Worm (Caenorhabditis elegans) whole organism, L4 larva: ENCODE data around the gene T05H4.15.

ENCODE experiments used
- T20F7.1 ChIP-seq: fragments of 200-800 bp; sonication (Bioruptor generic); optimal IDR thresholded peaks from 2 replicates; lab custom pipeline; 2018; ENCODE audit warnings: mild to moderate bottlenecking, missing genetic modification characterization, missing compliant biosample characterization
- T26A8.4 ChIP-seq: fragments of 200-800 bp; sonication (Bioruptor generic); IDR thresholded peaks from 2 replicates; pipeline ENCODE4 v1.3.6; 2022; ENCODE audit warnings: missing genetic modification characterization, missing compliant biosample characterization
- Y75B8A.6 ChIP-seq: fragments of 200-800 bp; sonication (Bioruptor generic); IDR thresholded peaks from 2 replicates; pipeline ENCODE4 v1.3.6; 2022; ENCODE audit warnings: missing genetic modification reagents, missing genetic modification characterization, missing compliant biosample characterization
- ZK337.2 ChIP-seq: fragments of 200-800 bp; sonication (Bioruptor generic); IDR thresholded peaks from 2 replicates; pipeline ENCODE4 v1.3.6; 2022; ENCODE audit warnings: missing genetic modification reagents, missing genetic modification characterization, missing compliant biosample characterization
- arid-1 ChIP-seq: fragments of 200-800 bp; sonication (Bioruptor generic); conservative IDR thresholded peaks from 2 replicates; pipeline ENCODE4 v1.3.6; 2022; ENCODE audit warnings: missing genetic modification reagents, missing genetic modification characterization, missing compliant biosample characterization
- attf-4 ChIP-seq: sonication (generic microtip); optimal IDR thresholded peaks from 3 replicates; lab custom pipeline; 2017; ENCODE audit warnings: missing biosample characterization, missing genetic modification characterization
- ceh-32 ChIP-seq: sonication (generic microtip); optimal IDR thresholded peaks from 2 replicates; lab custom pipeline; 2016; ENCODE audit warnings: mild to moderate bottlenecking, missing genetic modification characterization, missing compliant biosample characterization; ENCODE audit not compliant: poor library complexity
- ceh-44 ChIP-seq: fragments of 200-800 bp; sonication (Bioruptor generic); IDR thresholded peaks from 2 replicates; pipeline ENCODE4 v1.3.6; 2022; ENCODE audit warnings: missing genetic modification reagents, missing genetic modification characterization, missing compliant biosample characterization
- ceh-82 ChIP-seq: sonication (generic microtip); optimal IDR thresholded peaks from 2 replicates; lab custom pipeline; 2017; ENCODE audit warnings: missing biosample characterization, missing genetic modification characterization
- cey-2 ChIP-seq: sonication (generic microtip); optimal IDR thresholded peaks from 3 replicates; lab custom pipeline; 2017; ENCODE audit warnings: missing genetic modification characterization, mild to moderate bottlenecking, missing compliant biosample characterization, antibody characterized with exemption, borderline replicate concordance; ENCODE audit not compliant: insufficient read depth
- daf-12 ChIP-seq: fragments of 150-350 bp; optimal IDR thresholded peaks from 2 replicates; lab custom pipeline; 2014; ENCODE audit warnings: missing biosample characterization, missing genetic modification reagents, missing genetic modification characterization
- daf-16 ChIP-seq, 3 experiments: sonication (generic microtip); optimal IDR thresholded peaks; 2 replicates each; lab custom pipeline; 2016 to 2017; ENCODE audit warnings: missing genetic modification characterization in 3 of 3, missing genetic modification reagents in 3 of 3, mild to moderate bottlenecking in 2 of 3, missing compliant biosample characterization in 2 of 3, missing biosample characterization in 1 of 3, moderate library complexity in 1 of 3
- daf-19 ChIP-seq: fragments of 200-800 bp; sonication (Bioruptor generic); conservative IDR thresholded peaks from 2 replicates; pipeline ENCODE4 v1.3.6; 2022; ENCODE audit warnings: missing genetic modification characterization, missing compliant biosample characterization
- dmd-8 ChIP-seq: fragments of 200-800 bp; sonication (Bioruptor generic); IDR thresholded peaks from 2 replicates; pipeline ENCODE4 v1.3.6; 2022; ENCODE audit warnings: missing genetic modification characterization, missing compliant biosample characterization
- dmd-9 ChIP-seq: fragments of 200-800 bp; sonication (Bioruptor generic); IDR thresholded peaks from 2 replicates; pipeline ENCODE4 v1.3.6; 2022; ENCODE audit warnings: missing genetic modification reagents, missing genetic modification characterization, missing compliant biosample characterization
- dve-1 ChIP-seq: sonication (generic microtip); optimal IDR thresholded peaks from 2 replicates; lab custom pipeline; 2017; ENCODE audit warnings: antibody characterized with exemption, mild to moderate bottlenecking, missing genetic modification characterization, missing compliant biosample characterization; ENCODE audit not compliant: insufficient read depth
- egl-27 ChIP-seq: sonication (generic microtip); optimal IDR thresholded peaks from 3 replicates; lab custom pipeline; 2017; ENCODE audit warnings: missing biosample characterization, missing genetic modification reagents, missing genetic modification characterization
- hlh-11 ChIP-seq: fragments of 200-800 bp; sonication (Bioruptor generic); optimal IDR thresholded peaks from 2 replicates; lab custom pipeline; 2018; ENCODE audit warnings: mild to moderate bottlenecking, missing genetic modification characterization, missing compliant biosample characterization
- hlh-30 ChIP-seq: sonication (generic microtip); optimal IDR thresholded peaks from 2 replicates; lab custom pipeline; 2017; ENCODE audit warnings: antibody characterized with exemption, mild to moderate bottlenecking, missing genetic modification characterization, missing compliant biosample characterization; ENCODE audit not compliant: insufficient read depth
- lim-7 ChIP-seq: fragments of 200-800 bp; sonication (Bioruptor generic); IDR thresholded peaks from 2 replicates; pipeline ENCODE4 v1.3.6; 2022; ENCODE audit warnings: missing genetic modification characterization, missing compliant biosample characterization
- lin-15B ChIP-seq: fragments of 150-350 bp; sonication (generic microtip); optimal IDR thresholded peaks from 3 replicates; lab custom pipeline; 2014; ENCODE audit warnings: missing biosample characterization, missing genetic modification characterization
- lin-39 ChIP-seq: fragments of 150-350 bp; optimal IDR thresholded peaks from 2 replicates; lab custom pipeline; 2014; ENCODE audit warnings: missing biosample characterization, missing genetic modification reagents, missing genetic modification characterization
- lsy-2 ChIP-seq, 2 experiments: fragments of 150-350 bp in 1 of 2; sonication (generic microtip) in 1 of 2; optimal IDR thresholded peaks; 2 replicates each; lab custom pipeline; 2014 to 2017; ENCODE audit warnings: missing biosample characterization in 2 of 2, missing genetic modification characterization in 2 of 2
- mes-2 ChIP-seq: sonication (generic microtip); optimal IDR thresholded peaks from 2 replicates; lab custom pipeline; 2016; ENCODE audit warnings: missing genotype, mild to moderate bottlenecking, missing genetic modification characterization, missing compliant biosample characterization; ENCODE audit not compliant: poor library complexity, severe bottlenecking
- nhr-10 ChIP-seq: fragments of 150-350 bp; optimal IDR thresholded peaks from 2 replicates; lab custom pipeline; 2014; ENCODE audit warnings: missing biosample characterization, missing genetic modification characterization
- nhr-111 ChIP-seq: fragments of 200-800 bp; sonication (Bioruptor generic); optimal IDR thresholded peaks from 2 replicates; lab custom pipeline; 2018; ENCODE audit warnings: mild to moderate bottlenecking, missing genetic modification characterization, missing compliant biosample characterization
- nhr-25 ChIP-seq: sonication (generic microtip); optimal IDR thresholded peaks from 2 replicates; lab custom pipeline; 2017; ENCODE audit warnings: missing genetic modification characterization, mild to moderate bottlenecking, missing compliant biosample characterization, antibody characterized with exemption, moderate library complexity, borderline replicate concordance; ENCODE audit not compliant: insufficient read depth
- nhr-28 ChIP-seq: fragments of 150-350 bp; optimal IDR thresholded peaks from 2 replicates; lab custom pipeline; 2014; ENCODE audit warnings: missing biosample characterization, missing genetic modification characterization
- nhr-41 ChIP-seq: fragments of 200-800 bp; sonication (Bioruptor generic); IDR thresholded peaks from 2 replicates; pipeline ENCODE4 v1.3.6; 2022; ENCODE audit warnings: missing genetic modification reagents, missing genetic modification characterization, missing compliant biosample characterization
- nhr-77 ChIP-seq: fragments of 150-350 bp; optimal IDR thresholded peaks from 2 replicates; lab custom pipeline; 2014; ENCODE audit warnings: missing biosample characterization, missing genetic modification characterization
- pqm-1 ChIP-seq: sonication (generic microtip); optimal IDR thresholded peaks from 2 replicates; lab custom pipeline; 2017; ENCODE audit warnings: missing biosample characterization, missing genetic modification characterization
- saeg-2 ChIP-seq: fragments of 200-800 bp; sonication (Bioruptor generic); IDR thresholded peaks from 2 replicates; pipeline ENCODE4 v1.3.6; 2022; ENCODE audit warnings: missing genetic modification reagents, missing genetic modification characterization, missing compliant biosample characterization
- skn-1 ChIP-seq: fragments of 150-350 bp; optimal IDR thresholded peaks from 2 replicates; lab custom pipeline; 2014; ENCODE audit warnings: missing biosample characterization, missing genetic modification characterization
- snpc-1.2 ChIP-seq: fragments of 200-800 bp; sonication (Bioruptor generic); IDR thresholded peaks from 2 replicates; pipeline ENCODE4 v1.3.6; 2022; ENCODE audit warnings: missing genetic modification reagents, missing genetic modification characterization, missing compliant biosample characterization
- unc-130 ChIP-seq: sonication (generic microtip); optimal IDR thresholded peaks from 2 replicates; lab custom pipeline; 2016; ENCODE audit warnings: missing genetic modification reagents, missing genetic modification characterization, missing compliant biosample characterization
- unc-62 ChIP-seq, 3 experiments: fragments of 150-350 bp in 1 of 3; sonication (generic microtip); optimal IDR thresholded peaks in 2 of 3; peaks in 1 of 3; 1 replicate in 1 of 3; 2 replicates in 2 of 3; lab custom pipeline; 2014 to 2017; ENCODE audit warnings: missing biosample characterization in 3 of 3, missing genetic modification characterization in 3 of 3, missing genetic modification reagents in 3 of 3, missing genotype in 1 of 3
- zag-1 ChIP-seq: fragments of 150-350 bp; optimal IDR thresholded peaks from 2 replicates; lab custom pipeline; 2014; ENCODE audit warnings: missing biosample characterization, missing genetic modification characterization
- zfp-2 ChIP-seq: sonication (generic microtip); optimal IDR thresholded peaks from 2 replicates; lab custom pipeline; 2016; ENCODE audit warnings: mild to moderate bottlenecking, missing genetic modification characterization, missing compliant biosample characterization
- zip-2 ChIP-seq: fragments of 150-350 bp; optimal IDR thresholded peaks from 2 replicates; lab custom pipeline; 2014; ENCODE audit warnings: missing biosample characterization, missing genetic modification characterization
- ztf-11 ChIP-seq: fragments of 150-350 bp; optimal IDR thresholded peaks from 2 replicates; lab custom pipeline; 2014; ENCODE audit warnings: missing biosample characterization, missing genetic modification characterization
- ztf-7 ChIP-seq: fragments of 150-350 bp; optimal IDR thresholded peaks from 2 replicates; lab custom pipeline; 2014; ENCODE audit warnings: missing biosample characterization, missing genetic modification characterization

T05H4.15 gene

ce11 chrV:6430526-6431371, 10.8 kb downstream of the T05H4.15 start (continued):
- no peak for TF ChIP-seq zag-1 (tag; lab: Kevin White, UChicago)
- TF ChIP-seq T20F7.1 (GFP tag; lab: Kevin White, UChicago) = no peak
- TF ChIP-seq nhr-25 = no peak
- TF ChIP-seq ztf-7 (tag; lab: Kevin White, UChicago) = no peak
- TF ChIP-seq lim-7 (GFP tag; lab: Robert Waterston, UW) = no peak
- no peak for TF ChIP-seq nhr-111 (GFP tag; lab: Kevin White, UChicago)
- no peak for TF ChIP-seq ztf-11
- TF ChIP-seq skn-1 = no peak
- TF ChIP-seq ZK337.2 (GFP tag; lab: Robert Waterston, UW) = no peak
- peak; percentile 53 for TF ChIP-seq dve-1 (tag; lab: Kevin White, UChicago)
- no peak for TF ChIP-seq saeg-2
- TF ChIP-seq snpc-1.2 (GFP tag; lab: Robert Waterston, UW) = no peak
- no peak for TF ChIP-seq T26A8.4 (GFP tag; lab: Robert Waterston, UW)
- no peak for TF ChIP-seq ceh-44 (GFP tag; lab: Robert Waterston, UW)
- TF ChIP-seq arid-1 (GFP tag; lab: Robert Waterston, UW) = no peak
- TF ChIP-seq nhr-41 (GFP tag; lab: Robert Waterston, UW) = no peak
- TF ChIP-seq unc-130 (GFP tag; lab: Kevin White, UChicago) = no peak
- TF ChIP-seq dmd-8 (GFP tag; lab: Robert Waterston, UW) = no peak
- peak; percentile 89 for TF ChIP-seq nhr-28 (tag; lab: Kevin White, UChicago)
- no peak for TF ChIP-seq attf-4
- no peak for TF ChIP-seq ceh-82 (tag; lab: Kevin White, UChicago)
- TF ChIP-seq nhr-77 (tag; lab: Kevin White, UChicago) = no peak
- no peak for TF ChIP-seq daf-16 (GFP tag; optimal IDR thresholded peaks at IDR 0.05; lab: Kevin White, UChicago)
- peak; percentile 60 for TF ChIP-seq daf-16 (tag; optimal IDR thresholded peaks at IDR 0.05; lab: Kevin White, UChicago)
- TF ChIP-seq mes-2 (tag; lab: Kevin White, UChicago) = no peak
- no peak for TF ChIP-seq daf-12 (tag; lab: Kevin White, UChicago)
- TF ChIP-seq zip-2 (tag; lab: Kevin White, UChicago) = no peak
- TF ChIP-seq lin-15B = no peak
- TF ChIP-seq zfp-2 (tag; lab: Kevin White, UChicago) = no peak
- TF ChIP-seq Y75B8A.6 (GFP tag; lab: Robert Waterston, UW) = no peak
- TF ChIP-seq dmd-9 = no peak
- no peak for TF ChIP-seq lsy-2 (tag; optimal IDR thresholded peaks at IDR 0.05; lab: Kevin White, UChicago)
- no peak for TF ChIP-seq nhr-10
- no peak for TF ChIP-seq egl-27 (tag; lab: Kevin White, UChicago)
- no peak for TF ChIP-seq daf-19 (GFP tag; lab: Robert Waterston, UW)
- TF ChIP-seq lin-39 (tag; lab: Kevin White, UChicago) = no peak

ce11 chrV:6429870-6430339, 11.6 kb downstream of the T05H4.15 start, which contains the start of gene alh-4:
Gene alh-4 (minus strand): TSS chrV:6429920.
- peak; percentile 39 for TF ChIP-seq hlh-30 (tag; lab: Kevin White, UChicago)
- peak; percentile 45 for TF ChIP-seq cey-2
- TF ChIP-seq skn-1 = no peak
- peak; percentile 28 for TF ChIP-seq hlh-11
- no peak for TF ChIP-seq pqm-1 (tag; lab: Kevin White, UChicago)
- TF ChIP-seq nhr-28 (tag; lab: Kevin White, UChicago) = peak; percentile 44
- no peak for TF ChIP-seq zip-2 (tag; lab: Kevin White, UChicago)
- TF ChIP-seq ceh-32 (tag; lab: Kevin White, UChicago) = no peak
- TF ChIP-seq unc-62 (GFP tag; optimal IDR thresholded peaks at IDR 0.05 in 1 of 2; lab: Kevin White, UChicago) = peak in 1 of 2 experiments; percentile 85
- no peak for TF ChIP-seq unc-62 (tag; optimal IDR thresholded peaks at IDR 0.05; lab: Kevin White, UChicago)
